Worm (Caenorhabditis elegans) whole organism, mixed stage, embryonic: ENCODE results near the gene srz-62.

Experiments used
- M03D4.4 ChIP-seq: sonication (generic microtip); optimal IDR thresholded peaks from 2 replicates; lab custom pipeline; 2017; ENCODE audit warnings: mild to moderate bottlenecking, missing genetic modification characterization, missing compliant biosample characterization
- blmp-1 ChIP-seq: fragments of 150-350 bp; optimal IDR thresholded peaks from 2 replicates; lab custom pipeline; 2014; ENCODE audit warnings: missing biosample characterization, missing genetic modification characterization
- cnd-1 ChIP-seq: fragments of 200-800 bp; sonication (Bioruptor generic); optimal IDR thresholded peaks from 2 replicates; lab custom pipeline; 2018; ENCODE audit warnings: mild to moderate bottlenecking, missing genetic modification characterization, missing compliant biosample characterization
- elt-3 ChIP-seq: fragments of 150-350 bp; optimal IDR thresholded peaks from 2 replicates; lab custom pipeline; 2014; ENCODE audit warnings: missing biosample characterization, missing genetic modification characterization
- lin-13 ChIP-seq: fragments of 150-350 bp; optimal IDR thresholded peaks from 2 replicates; lab custom pipeline; 2014; ENCODE audit warnings: missing biosample characterization, missing genetic modification characterization
- lin-32 ChIP-seq: fragments of 200-800 bp; sonication (Bioruptor generic); optimal IDR thresholded peaks from 2 replicates; lab custom pipeline; 2018; ENCODE audit warnings: mild to moderate bottlenecking, missing genetic modification characterization, missing compliant biosample characterization
- lsy-2 ChIP-seq: fragments of 150-350 bp; optimal IDR thresholded peaks from 2 replicates; lab custom pipeline; 2014; ENCODE audit warnings: missing biosample characterization, missing genetic modification characterization
- mab-5 ChIP-seq: fragments of 150-350 bp; optimal IDR thresholded peaks from 2 replicates; lab custom pipeline; 2014; ENCODE audit warnings: missing biosample characterization, missing genetic modification characterization
- nhr-28 ChIP-seq: fragments of 150-350 bp; optimal IDR thresholded peaks from 2 replicates; lab custom pipeline; 2014; ENCODE audit warnings: missing biosample characterization, missing genetic modification characterization
- nhr-76 ChIP-seq: sonication (generic microtip); optimal IDR thresholded peaks from 2 replicates; lab custom pipeline; 2017; ENCODE audit warnings: missing biosample characterization, missing genetic modification characterization
- snpc-4 ChIP-seq: fragments of 150-350 bp; optimal IDR thresholded peaks from 2 replicates; lab custom pipeline; 2014; ENCODE audit warnings: missing biosample characterization, missing genetic modification characterization
- tbx-8 ChIP-seq: fragments of 200-800 bp; sonication (Bioruptor generic); optimal IDR thresholded peaks from 2 replicates; lab custom pipeline; 2018; ENCODE audit warnings: mild to moderate bottlenecking, missing genetic modification characterization, moderate library complexity, missing compliant biosample characterization
- unc-62 ChIP-seq: fragments of 150-350 bp; optimal IDR thresholded peaks from 2 replicates; lab custom pipeline; 2014; ENCODE audit warnings: missing biosample characterization, missing genetic modification reagents, missing genetic modification characterization
- ztf-11 ChIP-seq: fragments of 150-350 bp; optimal IDR thresholded peaks from 2 replicates; lab custom pipeline; 2014; ENCODE audit warnings: missing biosample characterization, missing genetic modification characterization

ce11 chrIV:3906393-3906792 is 6.1 kb downstream of the srz-62 start, which contains the start of gene F56D6.11:
- no peak for TF ChIP-seq mab-5
- TF ChIP-seq cnd-1 (tag; lab: Kevin White, UChicago), result no peak
- no peak for TF ChIP-seq M03D4.4 (tag; lab: Kevin White, UChicago)
- no peak for TF ChIP-seq lsy-2 (tag; lab: Kevin White, UChicago)
- no peak for TF ChIP-seq ztf-11
- TF ChIP-seq lin-13 (tag; lab: Kevin White, UChicago), result no peak
- no peak for TF ChIP-seq blmp-1
- TF ChIP-seq nhr-76, result no peak
- TF ChIP-seq lin-32, result no peak
- no peak for TF ChIP-seq nhr-28 (tag; lab: Kevin White, UChicago)
- TF ChIP-seq snpc-4 (tag; lab: Kevin White, UChicago), result no peak
- no peak for TF ChIP-seq tbx-8 (GFP tag; lab: Kevin White, UChicago)
- TF ChIP-seq elt-3 (tag; lab: Kevin White, UChicago), result no peak
- no peak for TF ChIP-seq unc-62
